Worm (Caenorhabditis elegans) whole organism, L2 larva: ENCODE results near the gene nhr-281.
A peak's percentile ranks its signal among the peaks of the same experiment; 100 is the strongest.

Source experiments
- mab-5 ChIP-seq: fragments of 150-350 bp; optimal IDR thresholded peaks from 2 replicates; lab custom pipeline; 2014; ENCODE audit warnings: missing biosample characterization, missing genetic modification characterization
- snpc-4 ChIP-seq: fragments of 150-350 bp; optimal IDR thresholded peaks from 2 replicates; lab custom pipeline; 2014; ENCODE audit warnings: missing biosample characterization, missing genetic modification characterization

nhr-281 gene

ce11 chrX:14062771-14063170 lies 50.5 kb downstream of the nhr-281 start:
- TF ChIP-seq mab-5 (tag; lab: Kevin White, UChicago) (no peak), snpc-4 (tag; lab: Kevin White, UChicago) (peak; percentile 4)
